Worm (Caenorhabditis elegans) whole organism, mixed stage, embryonic: Measurements from ENCODE around the gene tag-196.

ENCODE experiments used
- elt-3 ChIP-seq: fragments of 150-350 bp; optimal IDR thresholded peaks from 2 replicates; lab custom pipeline; 2014; ENCODE audit warnings: missing biosample characterization, missing genetic modification characterization
- mep-1 ChIP-seq: fragments of 150-350 bp; optimal IDR thresholded peaks from 2 replicates; lab custom pipeline; 2017; ENCODE audit warnings: missing biosample characterization, missing genetic modification reagents, missing genetic modification characterization, inconsistent platforms
- nhr-12 ChIP-seq: fragments of 150-350 bp; optimal IDR thresholded peaks from 2 replicates; lab custom pipeline; 2014; ENCODE audit warnings: missing biosample characterization, missing genetic modification characterization
- nhr-28 ChIP-seq: fragments of 150-350 bp; optimal IDR thresholded peaks from 2 replicates; lab custom pipeline; 2014; ENCODE audit warnings: missing biosample characterization, missing genetic modification characterization
- pha-4 ChIP-seq: fragments of 150-350 bp; optimal IDR thresholded peaks from 2 replicates; lab custom pipeline; 2018; ENCODE audit warnings: missing biosample characterization, missing genetic modification reagents, missing genetic modification characterization
- sptf-1 ChIP-seq: sonication (generic microtip); optimal IDR thresholded peaks from 2 replicates; lab custom pipeline; 2017; ENCODE audit warnings: mild to moderate bottlenecking, missing genetic modification characterization, moderate library complexity, missing compliant biosample characterization
- zip-8 ChIP-seq: fragments of 150-350 bp; optimal IDR thresholded peaks from 2 replicates; lab custom pipeline; 2014; ENCODE audit warnings: missing biosample characterization, missing genetic modification characterization
- ztf-11 ChIP-seq: fragments of 150-350 bp; optimal IDR thresholded peaks from 2 replicates; lab custom pipeline; 2014; ENCODE audit warnings: missing biosample characterization, missing genetic modification characterization

DNA sequence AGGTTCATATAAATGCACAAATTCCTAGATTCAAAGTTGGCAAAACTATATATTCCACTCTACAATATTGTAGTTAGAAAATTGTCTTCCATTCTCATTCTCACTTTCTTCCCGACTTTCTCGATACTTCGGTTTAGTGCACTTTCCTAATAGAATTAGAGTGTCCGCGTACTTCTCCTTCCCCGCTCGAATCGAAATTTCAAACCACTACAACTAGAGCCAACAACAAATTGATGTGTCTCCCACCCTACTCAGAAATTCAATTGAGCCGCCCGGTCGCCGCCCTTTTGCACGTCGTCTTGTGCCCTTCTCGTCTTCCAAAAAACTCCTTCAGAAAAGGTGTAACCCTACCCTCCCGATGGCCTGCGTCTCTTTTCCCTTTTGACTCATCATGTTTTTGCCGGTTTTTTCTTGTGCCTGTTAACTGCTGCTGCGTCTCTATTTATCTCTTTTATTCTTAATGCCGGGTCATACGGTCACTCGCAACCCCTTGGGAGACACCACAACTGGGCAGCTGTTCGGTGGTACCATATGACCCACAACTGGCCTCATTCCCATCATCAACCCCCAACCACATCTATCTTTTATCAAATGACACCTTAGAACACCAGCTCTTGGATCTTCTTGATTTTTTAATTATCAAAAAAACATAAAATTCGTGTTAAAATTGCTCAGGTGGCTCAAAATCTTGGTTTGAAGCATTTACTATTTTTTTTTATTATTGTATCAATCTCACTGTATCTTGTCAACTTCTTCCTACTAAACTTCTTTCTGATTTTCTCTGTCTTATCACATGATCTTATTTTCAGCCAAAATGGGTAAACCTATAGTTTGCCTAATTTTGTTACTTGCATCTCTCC is at the start of gene tag-196:
- no peak for TF ChIP-seq elt-3
- TF ChIP-seq ztf-11 (tag; lab: Kevin White, UChicago) = no peak
- no peak for TF ChIP-seq pha-4 (tag; lab: Kevin White, UChicago)
- no peak for TF ChIP-seq sptf-1 (tag; lab: Kevin White, UChicago)
- no peak for TF ChIP-seq nhr-12
- no peak for TF ChIP-seq zip-8 (tag; lab: Kevin White, UChicago)
- TF ChIP-seq mep-1 (tag; lab: Kevin White, UChicago) = no peak
- TF ChIP-seq nhr-28 (tag; lab: Kevin White, UChicago) = no peak
